Fruit fly (Drosophila melanogaster) whole organism, embryonic: ENCODE results near the gene CG13386.

ENCODE experiments used
- Abd-B ChIP-seq: fragments of 200-800 bp; sonication (Bioruptor generic); optimal IDR thresholded peaks from 2 replicates; lab custom pipeline; 2018; ENCODE audit warnings: missing biosample characterization, mild to moderate bottlenecking, missing genetic modification characterization, moderate library complexity
- CG10366 ChIP-seq: fragments of 200-800 bp; sonication (Bioruptor generic); IDR thresholded peaks from 2 replicates; pipeline ENCODE4 v1.3.6; 2022; ENCODE audit warnings: missing biosample characterization, missing genetic modification characterization
- CG11696 ChIP-seq: fragments of 200-800 bp; sonication (Bioruptor generic); IDR thresholded peaks from 2 replicates; pipeline ENCODE4 v1.3.6; 2022; ENCODE audit warnings: missing biosample characterization, missing genetic modification characterization
- CG16813 ChIP-seq: fragments of 200-800 bp; sonication (Bioruptor generic); IDR thresholded peaks from 3 replicates; pipeline ENCODE4 v1.3.6; 2022; ENCODE audit warnings: missing biosample characterization, missing genetic modification characterization; ENCODE audit not compliant: partially characterized antibody
- CG1792 ChIP-seq: fragments of 200-800 bp; sonication (Bioruptor generic); optimal IDR thresholded peaks from 2 replicates; lab custom pipeline; 2016; ENCODE audit warnings: missing biosample characterization, missing genetic modification characterization
- CG18476 ChIP-seq: fragments of 200-800 bp; sonication (Bioruptor generic); optimal IDR thresholded peaks from 2 replicates; lab custom pipeline; 2016; ENCODE audit warnings: missing biosample characterization, mild to moderate bottlenecking, missing genetic modification characterization
- CG2678 ChIP-seq: fragments of 200-800 bp; sonication (Bioruptor generic); optimal IDR thresholded peaks from 3 replicates; lab custom pipeline; 2019; ENCODE audit warnings: missing biosample characterization, mild to moderate bottlenecking, missing genetic modification characterization, moderate library complexity
- CG30403 ChIP-seq: fragments of 200-800 bp; sonication (Bioruptor generic); optimal IDR thresholded peaks from 3 replicates; lab custom pipeline; 2016; ENCODE audit warnings: missing biosample characterization, missing genetic modification characterization
- CG31441 ChIP-seq: fragments of 200-800 bp; sonication (Bioruptor generic); IDR thresholded peaks from 2 replicates; pipeline ENCODE4 v1.3.6; 2022; ENCODE audit warnings: missing biosample characterization, missing genetic modification characterization
- CG32767 ChIP-seq: fragments of 200-800 bp; sonication (Bioruptor generic); IDR thresholded peaks from 2 replicates; pipeline ENCODE4 v1.3.6; 2022; ENCODE audit warnings: missing biosample characterization, missing genetic modification characterization
- CG3995 ChIP-seq: fragments of 200-800 bp; sonication (Bioruptor generic); optimal IDR thresholded peaks from 3 replicates; lab custom pipeline; 2016; ENCODE audit warnings: missing biosample characterization, missing genetic modification characterization
- CG6683 ChIP-seq: fragments of 200-800 bp; sonication (Bioruptor generic); optimal IDR thresholded peaks from 2 replicates; lab custom pipeline; 2017; ENCODE audit warnings: missing biosample characterization, mild to moderate bottlenecking, missing genetic modification characterization, missing genetic modification reagents
- CG7839 ChIP-seq: fragments of 200-800 bp; sonication (Bioruptor generic); optimal IDR thresholded peaks from 3 replicates; lab custom pipeline; 2018; ENCODE audit warnings: missing biosample characterization, mild to moderate bottlenecking, missing genetic modification characterization, moderate library complexity
- CG9215 ChIP-seq: fragments of 200-800 bp; sonication (Bioruptor generic); IDR thresholded peaks from 2 replicates; pipeline ENCODE4 v1.3.6; 2022; ENCODE audit warnings: missing biosample characterization, missing genetic modification characterization
- CG9797 ChIP-seq: fragments of 200-800 bp; sonication (Bioruptor generic); optimal IDR thresholded peaks from 3 replicates; lab custom pipeline; 2018; ENCODE audit warnings: missing biosample characterization, mild to moderate bottlenecking, missing genetic modification characterization
- CoRest ChIP-seq: fragments of 200-800 bp; sonication (Bioruptor generic); optimal IDR thresholded peaks from 3 replicates; lab custom pipeline; 2018; ENCODE audit warnings: missing biosample characterization, mild to moderate bottlenecking, missing genetic modification characterization, moderate library complexity
- Dp ChIP-seq: fragments of 200-800 bp; sonication (Bioruptor generic); optimal IDR thresholded peaks from 2 replicates; lab custom pipeline; 2018; ENCODE audit warnings: missing biosample characterization, mild to moderate bottlenecking, missing genetic modification characterization, moderate library complexity
- E2f1 ChIP-seq: fragments of 200-800 bp; sonication (Bioruptor generic); IDR thresholded peaks from 2 replicates; pipeline ENCODE4 v1.3.6; 2022; ENCODE audit warnings: missing biosample characterization, missing genetic modification characterization
- Gug ChIP-seq: fragments of 200-800 bp; sonication (Bioruptor generic); IDR thresholded peaks from 4 replicates; pipeline ENCODE4 v1.3.6; 2022; ENCODE audit warnings: missing biosample characterization, missing genetic modification characterization
- HLH54F ChIP-seq: fragments of 200-800 bp; sonication (Bioruptor generic); optimal IDR thresholded peaks from 3 replicates; lab custom pipeline; 2016; ENCODE audit warnings: missing biosample characterization, missing genetic modification characterization
- Hand ChIP-seq: fragments of 200-800 bp; sonication (Bioruptor generic); optimal IDR thresholded peaks from 2 replicates; lab custom pipeline; 2017; ENCODE audit warnings: mild to moderate bottlenecking, missing biosample characterization, missing genetic modification reagents, missing genetic modification characterization
- Hr51 ChIP-seq, 2 experiments: fragments of 200-800 bp; sonication (Bioruptor generic); optimal IDR thresholded peaks; 2 replicates in 1 of 2; 3 replicates in 1 of 2; lab custom pipeline; 2016 to 2018; ENCODE audit warnings: missing biosample characterization in 2 of 2, missing genetic modification characterization in 2 of 2, mild to moderate bottlenecking in 1 of 2, moderate library complexity in 1 of 2
- Max ChIP-seq: fragments of 200-800 bp; sonication (Bioruptor generic); optimal IDR thresholded peaks from 2 replicates; lab custom pipeline; 2016; ENCODE audit warnings: missing biosample characterization, mild to moderate bottlenecking, missing genetic modification characterization
- Nf-YC ChIP-seq: fragments of 200-800 bp; optimal IDR thresholded peaks from 3 replicates; lab custom pipeline; 2019; ENCODE audit warnings: missing biosample characterization, mild to moderate bottlenecking, missing genetic modification characterization, moderate library complexity
- Sox100B ChIP-seq: fragments of 200-800 bp; sonication (Bioruptor generic); optimal IDR thresholded peaks from 3 replicates; lab custom pipeline; 2018; ENCODE audit warnings: missing biosample characterization, mild to moderate bottlenecking, missing genetic modification characterization
- Sry-δ ChIP-seq: fragments of 200-800 bp; sonication (Bioruptor generic); optimal IDR thresholded peaks from 2 replicates; lab custom pipeline; 2016; ENCODE audit warnings: missing biosample characterization, missing genetic modification characterization
- Xbp1 ChIP-seq: fragments of 200-800 bp; sonication (Bioruptor generic); optimal IDR thresholded peaks from 3 replicates; lab custom pipeline; 2016; ENCODE audit warnings: missing biosample characterization, mild to moderate bottlenecking, missing genetic modification characterization
- ato ChIP-seq: fragments of 200-800 bp; sonication (Bioruptor generic); IDR thresholded peaks from 2 replicates; pipeline ENCODE4 v1.3.6; 2022; ENCODE audit warnings: missing biosample characterization, missing genetic modification characterization; ENCODE audit not compliant: partially characterized antibody
- az2 ChIP-seq: fragments of 200-800 bp; sonication (Bioruptor generic); optimal IDR thresholded peaks from 3 replicates; lab custom pipeline; 2016; ENCODE audit warnings: missing biosample characterization, missing genetic modification characterization
- bbx ChIP-seq: fragments of 200-800 bp; sonication (Bioruptor generic); IDR thresholded peaks from 2 replicates; pipeline ENCODE4 v1.3.6; 2022; ENCODE audit warnings: missing biosample characterization, missing genetic modification characterization; ENCODE audit not compliant: partially characterized antibody
- cg ChIP-seq: fragments of 200-800 bp; sonication (Bioruptor generic); optimal IDR thresholded peaks from 3 replicates; lab custom pipeline; 2019; ENCODE audit warnings: missing biosample characterization, mild to moderate bottlenecking, missing genetic modification characterization, moderate library complexity
- dmrt11E ChIP-seq: fragments of 200-800 bp; sonication (Bioruptor generic); optimal IDR thresholded peaks from 3 replicates; lab custom pipeline; 2018; ENCODE audit warnings: missing biosample characterization, mild to moderate bottlenecking, missing genetic modification characterization, moderate library complexity
- dmrt99B ChIP-seq: fragments of 200-800 bp; sonication (Bioruptor generic); optimal IDR thresholded peaks from 2 replicates; lab custom pipeline; 2018; ENCODE audit warnings: missing biosample characterization, mild to moderate bottlenecking, missing genetic modification characterization, moderate library complexity
- dpn ChIP-seq, 2 experiments: fragments of 200-800 bp; sonication (Bioruptor generic); optimal IDR thresholded peaks; 3 replicates each; lab custom pipeline; 2016; ENCODE audit warnings: missing biosample characterization in 2 of 2, missing genetic modification characterization in 2 of 2
- gem ChIP-seq: fragments of 200-800 bp; sonication (Bioruptor generic); optimal IDR thresholded peaks from 2 replicates; lab custom pipeline; 2019; ENCODE audit warnings: missing biosample characterization, mild to moderate bottlenecking, missing genetic modification characterization, moderate library complexity
- lola ChIP-seq, 3 experiments: fragments of >200 bp in 2 of 3; fragments of 200-800 bp in 1 of 3; sonication (Bioruptor generic) in 1 of 3; optimal IDR thresholded peaks; 2 replicates each; lab custom pipeline; 2017 to 2019; ENCODE audit warnings: missing biosample characterization in 3 of 3, missing genetic modification characterization in 3 of 3, mild to moderate bottlenecking in 1 of 3, moderate library complexity in 1 of 3
- mld ChIP-seq: fragments of 200-800 bp; sonication (Bioruptor generic); IDR thresholded peaks from 3 replicates; pipeline ENCODE4 v1.3.6; 2022; ENCODE audit warnings: missing biosample characterization, missing genetic modification characterization; ENCODE audit not compliant: partially characterized antibody
- nerfin-1 ChIP-seq: fragments of 200-800 bp; sonication (Bioruptor generic); optimal IDR thresholded peaks from 3 replicates; lab custom pipeline; 2019; ENCODE audit warnings: missing biosample characterization, mild to moderate bottlenecking, missing genetic modification characterization, moderate library complexity
- nerfin-2 ChIP-seq: fragments of 200-800 bp; sonication (Bioruptor generic); IDR thresholded peaks from 2 replicates; pipeline ENCODE4 v1.3.6; 2022; ENCODE audit warnings: missing biosample characterization, missing genetic modification characterization; ENCODE audit not compliant: partially characterized antibody
- sd ChIP-seq: fragments of 200-800 bp; sonication (Bioruptor generic); optimal IDR thresholded peaks from 3 replicates; lab custom pipeline; 2018; ENCODE audit warnings: missing biosample characterization, mild to moderate bottlenecking, missing genetic modification characterization, moderate library complexity
- sens ChIP-seq: fragments of 200-800 bp; sonication (Bioruptor generic); peaks from one replicate; lab custom pipeline; 2016; ENCODE audit warnings: missing biosample characterization, missing genetic modification characterization
- slbo ChIP-seq: fragments of 200-800 bp; sonication (Bioruptor generic); IDR thresholded peaks from 2 replicates; pipeline ENCODE4 v1.3.6; 2022; ENCODE audit warnings: missing biosample characterization, missing genetic modification characterization
- slou ChIP-seq: fragments of 200-800 bp; sonication (Bioruptor generic); optimal IDR thresholded peaks from 3 replicates; lab custom pipeline; 2016; ENCODE audit warnings: missing biosample characterization, missing genetic modification characterization
- sna ChIP-seq: fragments of 200-800 bp; sonication (Bioruptor generic); IDR thresholded peaks from 2 replicates; pipeline ENCODE4 v1.3.6; 2022; ENCODE audit warnings: missing biosample characterization, missing genetic modification characterization; ENCODE audit not compliant: partially characterized antibody
- sug ChIP-seq: fragments of 200-800 bp; optimal IDR thresholded peaks from 2 replicates; lab custom pipeline; 2019; ENCODE audit warnings: missing biosample characterization, mild to moderate bottlenecking, missing genetic modification characterization, moderate library complexity
- zfh2 ChIP-seq: fragments of 200-800 bp; sonication (Bioruptor generic); optimal IDR thresholded peaks from 2 replicates; lab custom pipeline; 2016; ENCODE audit warnings: missing biosample characterization, missing genetic modification characterization

The CG13386 gene

dm6 chr2L:8365701-8366643, 32.8 kb upstream of the CG13386 start, which contains the start of gene Pp2A-29B (continued):
- TF ChIP-seq cg (GFP tag; lab: Kevin White, UChicago) (peak; percentile 98), lola (GFP tag; optimal IDR thresholded peaks at IDR 0.05; lab: Kevin White, UChicago) (peak in 1 of 3 experiments; percentile 32), slou (GFP tag; lab: Kevin White, UChicago) (peak; percentile 59), CG9215 (GFP tag; lab: Robert Waterston, UW) (no peak), dpn (GFP tag; optimal IDR thresholded peaks at IDR 0.05; lab: Kevin White, UChicago) (peak in 1 of 2 experiments; percentile 17), slbo (GFP tag; lab: Robert Waterston, UW) (peak; percentile 56; the same call in 1 of the 2 replicates), Hand (GFP tag; lab: Kevin White, UChicago) (peak; percentile 34), nerfin-2 (GFP tag; lab: Robert Waterston, UW) (peak; percentile 98), sens (peak; percentile 37), CG31441 (peak; percentile 73; the same call in 1 of the 2 replicates), CoRest (tag; lab: Kevin White, UChicago) (peak; percentile 66), bbx (peak; percentile 98), CG18476 (GFP tag; lab: Kevin White, UChicago) (peak; percentile 15), gem (peak; percentile 48), Dp (GFP tag; lab: Kevin White, UChicago) (peak; percentile 80), CG9797 (GFP tag; lab: Kevin White, UChicago) (peak; percentile 55), mld (peak; percentile 94), CG30403 (GFP tag; lab: Kevin White, UChicago) (peak; percentile 19), CG6683 (GFP tag; lab: Kevin White, UChicago) (no peak), Xbp1 (GFP tag; lab: Kevin White, UChicago) (peak; percentile 39), dmrt11E (tag; lab: Kevin White, UChicago) (peak; percentile 46), CG3995 (GFP tag; lab: Kevin White, UChicago) (peak; percentile 96), Hr51 (GFP tag; optimal IDR thresholded peaks at IDR 0.05; lab: Kevin White, UChicago) (no peak), sna (GFP tag; lab: Robert Waterston, UW) (peak; percentile 99), sug (peak; percentile 59), E2f1 (GFP tag; lab: Robert Waterston, UW) (0 out of 2 replicates have a peak, but pooled peaks have one; percentile 23), az2 (GFP tag; lab: Kevin White, UChicago) (peak; percentile 3), Nf-YC (tag; lab: Kevin White, UChicago) (peak; percentile 57), sd (peak; percentile 92), CG11696 (no peak), Gug (peak; percentile 8; the same call in 1 of the 4 replicates), Sox100B (GFP tag; lab: Kevin White, UChicago) (peak; percentile 21), Sry-δ (GFP tag; lab: Kevin White, UChicago) (peak; percentile 92), Abd-B (GFP tag; lab: Kevin White, UChicago) (peak; percentile 46), CG2678 (tag; lab: Kevin White, UChicago) (peak; percentile 15), HLH54F (GFP tag; lab: Kevin White, UChicago) (no peak), CG32767 (peak; percentile 33; the same call in 1 of the 2 replicates), dmrt99B (no peak), CG7839 (tag; lab: Kevin White, UChicago) (peak; percentile 25), CG16813 (GFP tag; lab: Robert Waterston, UW) (peak; percentile 100), CG10366 (no peak), zfh2 (GFP tag; lab: Kevin White, UChicago) (peak; percentile 29), ato (GFP tag; lab: Robert Waterston, UW) (peak; percentile 95), CG1792 (GFP tag; lab: Kevin White, UChicago) (no peak), Max (GFP tag; lab: Kevin White, UChicago) (peak; percentile 23), nerfin-1 (tag; lab: Kevin White, UChicago) (peak; percentile 100)
